Worm (Caenorhabditis elegans) whole organism, L3 larva: ENCODE data around the gene str-3.

Source experiments
- sea-2 ChIP-seq: fragments of 150-350 bp; sonication (generic microtip); optimal IDR thresholded peaks from 4 replicates; lab custom pipeline; 2014; ENCODE audit warnings: missing biosample characterization, missing genetic modification reagents, missing genetic modification characterization
- ztf-4 ChIP-seq: fragments of 150-350 bp; optimal IDR thresholded peaks from 2 replicates; lab custom pipeline; 2014; ENCODE audit warnings: missing biosample characterization, missing genetic modification characterization

DNA sequence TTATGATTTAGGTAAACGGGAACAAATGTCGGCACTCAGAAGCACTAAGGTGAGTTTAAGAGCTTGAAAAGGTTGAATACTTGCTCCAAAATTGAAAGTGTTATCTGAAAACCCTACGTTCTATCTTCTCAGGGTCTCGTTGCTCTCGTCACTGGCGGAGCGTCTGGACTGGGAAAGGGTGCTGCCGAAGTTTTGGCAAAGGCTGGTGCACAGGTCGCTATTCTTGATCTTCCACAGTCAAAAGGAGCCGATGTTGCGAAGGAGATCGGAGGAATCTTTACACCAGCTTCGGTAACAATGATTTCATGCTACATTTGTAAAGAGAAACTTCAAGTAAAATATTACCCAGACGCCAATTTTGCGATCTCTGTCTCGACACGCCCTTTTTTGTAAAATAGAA lies 31.1 kb upstream of the str-3 start, which contains the start of gene ard-1:
- no peak for TF ChIP-seq ztf-4 (tag; lab: Kevin White, UChicago)
- no peak for TF ChIP-seq sea-2 (GFP tag; lab: Kevin White, UChicago)
